Fruit fly (Drosophila melanogaster) whole organism, wandering third instar larva: ENCODE data around the gene nmdyn-D6.

Source experiments
- Abd-B ChIP-seq: fragments of >200 bp; optimal IDR thresholded peaks from 2 replicates; lab custom pipeline; 2017; ENCODE audit warnings: missing biosample characterization, missing genetic modification characterization
- Dfd ChIP-seq: fragments of >200 bp; optimal IDR thresholded peaks from 2 replicates; lab custom pipeline; 2017; ENCODE audit warnings: missing biosample characterization, missing genetic modification characterization
- Hnf4 ChIP-seq: fragments of 200-800 bp; sonication (Bioruptor generic); optimal IDR thresholded peaks from 2 replicates; lab custom pipeline; 2016; ENCODE audit warnings: missing biosample characterization, mild to moderate bottlenecking, missing genetic modification characterization
- Jra ChIP-seq: sonication (Bioruptor generic); optimal IDR thresholded peaks from 2 replicates; lab custom pipeline; 2016; ENCODE audit warnings: missing biosample characterization, missing genetic modification characterization
- Rel ChIP-seq, 2 experiments: fragments of 200-800 bp; sonication (Bioruptor generic) in 1 of 2; optimal IDR thresholded peaks; 2 replicates in 1 of 2; 3 replicates in 1 of 2; lab custom pipeline; 2016 to 2019; ENCODE audit warnings: mild to moderate bottlenecking in 2 of 2, missing biosample characterization in 2 of 2, missing genetic modification characterization in 2 of 2, moderate library complexity in 1 of 2
- dmrt93B ChIP-seq: fragments of 200-800 bp; sonication (Bioruptor generic); optimal IDR thresholded peaks from 2 replicates; lab custom pipeline; 2018; ENCODE audit warnings: missing biosample characterization, mild to moderate bottlenecking, missing genetic modification characterization
- h ChIP-seq: fragments of 200-800 bp; sonication (Bioruptor generic); optimal IDR thresholded peaks from 3 replicates; lab custom pipeline; 2016; ENCODE audit warnings: missing biosample characterization, mild to moderate bottlenecking, missing genetic modification characterization
- pan ChIP-seq: fragments of >200 bp; optimal IDR thresholded peaks from 2 replicates; lab custom pipeline; 2017
- sv ChIP-seq: fragments of 200-800 bp; sonication (Bioruptor generic); optimal IDR thresholded peaks from 3 replicates; lab custom pipeline; 2016; ENCODE audit warnings: missing biosample characterization, missing genetic modification characterization
- tai ChIP-seq: sonication (Bioruptor generic); optimal IDR thresholded peaks from 2 replicates; lab custom pipeline; 2016; ENCODE audit warnings: missing biosample characterization, missing genetic modification characterization

DNA sequence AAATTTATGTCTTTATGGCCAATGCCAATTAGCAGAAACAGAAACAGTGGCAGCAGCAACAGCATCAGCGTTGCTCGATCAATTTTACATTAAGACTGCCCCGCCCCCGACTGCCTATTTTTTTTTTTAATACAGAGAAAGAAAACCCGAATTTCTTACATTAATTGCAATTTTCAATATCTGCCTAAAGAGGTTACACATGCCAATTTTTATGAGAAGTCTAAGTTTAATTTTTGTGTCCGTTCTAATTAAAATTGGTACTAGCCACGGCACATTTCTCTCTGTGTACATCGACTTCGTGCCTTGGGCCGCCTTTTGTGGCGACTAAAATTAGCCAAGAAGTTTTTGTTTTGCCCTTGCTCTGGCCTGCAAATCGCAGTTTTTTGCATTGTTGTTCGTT, 23.4 kb downstream of the nmdyn-D6 start:
- TF ChIP-seq sv (GFP tag; lab: Kevin White, UChicago) (no peak), tai (GFP tag; lab: Kevin White, UChicago) (no peak), Dfd (GFP tag; lab: Kevin White, UChicago) (no peak), pan (lab: Kevin White, UChicago) (no peak), Rel (GFP tag; optimal IDR thresholded peaks at IDR 0.05; lab: Kevin White, UChicago) (no peak), Rel (tag; optimal IDR thresholded peaks at IDR 0.05; lab: Kevin White, UChicago) (no peak), Hnf4 (GFP tag; lab: Kevin White, UChicago) (no peak), Abd-B (GFP tag; lab: Kevin White, UChicago) (no peak), Jra (GFP tag; lab: Kevin White, UChicago) (no peak), dmrt93B (no peak), h (GFP tag; lab: Kevin White, UChicago) (no peak)
